Worm (Caenorhabditis elegans) whole organism, L3 larva: ENCODE measurements around the gene C49G7.10.

Experiments
- R02D3.7 ChIP-seq: fragments of 150-350 bp; optimal IDR thresholded peaks from 2 replicates; lab custom pipeline; 2014; ENCODE audit warnings: missing biosample characterization, missing genetic modification characterization
- ZK546.5 ChIP-seq: sonication (generic microtip); optimal IDR thresholded peaks from 2 replicates; lab custom pipeline; 2017; ENCODE audit warnings: missing biosample characterization, missing genetic modification characterization
- ama-1 ChIP-seq: fragments of 150-350 bp; optimal IDR thresholded peaks from 2 replicates; lab custom pipeline; 2018
- ceh-16 ChIP-seq: sonication (generic microtip); optimal IDR thresholded peaks from 2 replicates; lab custom pipeline; 2017; ENCODE audit warnings: missing biosample characterization, missing genetic modification characterization
- ceh-28 ChIP-seq: fragments of 150-350 bp; optimal IDR thresholded peaks from 2 replicates; lab custom pipeline; 2014; ENCODE audit warnings: missing biosample characterization, missing genetic modification reagents, missing genetic modification characterization
- ceh-82 ChIP-seq: fragments of 150-350 bp; optimal IDR thresholded peaks from 2 replicates; lab custom pipeline; 2014; ENCODE audit warnings: missing biosample characterization, missing genetic modification characterization
- daf-12 ChIP-seq: fragments of 150-350 bp; optimal IDR thresholded peaks from 2 replicates; lab custom pipeline; 2014; ENCODE audit warnings: missing biosample characterization, missing genetic modification reagents, missing genetic modification characterization
- egl-27 ChIP-seq: sonication (generic microtip); optimal IDR thresholded peaks from 4 replicates; lab custom pipeline; 2017; ENCODE audit warnings: missing biosample characterization, missing genetic modification reagents, missing genetic modification characterization
- elt-1 ChIP-seq: fragments of 150-350 bp; optimal IDR thresholded peaks from 2 replicates; lab custom pipeline; 2014; ENCODE audit warnings: missing biosample characterization, missing genetic modification characterization
- elt-2 ChIP-seq: sonication (generic microtip); optimal IDR thresholded peaks from 2 replicates; lab custom pipeline; 2016; ENCODE audit warnings: missing genetic modification reagents, mild to moderate bottlenecking, missing genetic modification characterization, missing compliant biosample characterization
- elt-3 ChIP-seq, 3 experiments: fragments of 150-350 bp in 1 of 3; sonication (generic microtip) in 2 of 3; optimal IDR thresholded peaks; 2 replicates in 2 of 3; 4 replicates in 1 of 3; lab custom pipeline; 2014 to 2017; ENCODE audit warnings: missing biosample characterization in 3 of 3, missing genetic modification characterization in 3 of 3
- fkh-10 ChIP-seq: sonication (generic microtip); optimal IDR thresholded peaks from 2 replicates; lab custom pipeline; 2017; ENCODE audit warnings: missing biosample characterization, missing genetic modification reagents, missing genetic modification characterization
- fkh-2 ChIP-seq: fragments of 150-350 bp; optimal IDR thresholded peaks from 2 replicates; lab custom pipeline; 2014; ENCODE audit warnings: missing biosample characterization, missing genetic modification reagents, missing genetic modification characterization
- lin-15B ChIP-seq: fragments of 150-350 bp; optimal IDR thresholded peaks from 2 replicates; lab custom pipeline; 2014; ENCODE audit warnings: missing biosample characterization, missing genetic modification characterization
- lin-39 ChIP-seq: fragments of 150-350 bp; optimal IDR thresholded peaks from 2 replicates; lab custom pipeline; 2018; ENCODE audit warnings: missing biosample characterization, missing genetic modification reagents, missing genetic modification characterization
- lsy-12 ChIP-seq: sonication (generic microtip); optimal IDR thresholded peaks from 2 replicates; lab custom pipeline; 2016; ENCODE audit warnings: mild to moderate bottlenecking, missing genetic modification characterization, missing compliant biosample characterization
- mml-1 ChIP-seq: fragments of 150-350 bp; sonication (generic microtip); optimal IDR thresholded peaks from 3 replicates; lab custom pipeline; 2014; ENCODE audit warnings: missing biosample characterization, missing genetic modification characterization
- nhr-11 ChIP-seq: fragments of 150-350 bp; optimal IDR thresholded peaks from 2 replicates; lab custom pipeline; 2014; ENCODE audit warnings: missing biosample characterization, missing genetic modification characterization
- nhr-12 ChIP-seq: fragments of 150-350 bp; optimal IDR thresholded peaks from 2 replicates; lab custom pipeline; 2014; ENCODE audit warnings: missing biosample characterization, missing genetic modification characterization
- nhr-23 ChIP-seq: fragments of 150-350 bp; optimal IDR thresholded peaks from 2 replicates; lab custom pipeline; 2014; ENCODE audit warnings: missing biosample characterization, missing genetic modification reagents, missing genetic modification characterization
- nhr-28 ChIP-seq: fragments of 150-350 bp; optimal IDR thresholded peaks from 2 replicates; lab custom pipeline; 2014; ENCODE audit warnings: missing biosample characterization, missing genetic modification characterization
- nhr-43 ChIP-seq: sonication (generic microtip); optimal IDR thresholded peaks from 2 replicates; lab custom pipeline; 2016; ENCODE audit warnings: mild to moderate bottlenecking, missing genetic modification characterization, missing compliant biosample characterization; ENCODE audit not compliant: poor library complexity, severe bottlenecking
- nhr-67 ChIP-seq: fragments of 150-350 bp; optimal IDR thresholded peaks from 2 replicates; lab custom pipeline; 2014; ENCODE audit warnings: missing biosample characterization, missing genetic modification characterization
- nhr-76 ChIP-seq: fragments of 150-350 bp; sonication (generic microtip); optimal IDR thresholded peaks from 5 replicates; lab custom pipeline; 2014; ENCODE audit warnings: missing biosample characterization, missing genetic modification characterization
- pha-4 ChIP-seq: fragments of 150-350 bp; optimal IDR thresholded peaks from 2 replicates; lab custom pipeline; 2014; ENCODE audit warnings: missing biosample characterization, missing genetic modification reagents, missing genetic modification characterization
- sea-2 ChIP-seq: fragments of 150-350 bp; sonication (generic microtip); optimal IDR thresholded peaks from 4 replicates; lab custom pipeline; 2014; ENCODE audit warnings: missing biosample characterization, missing genetic modification reagents, missing genetic modification characterization
- skn-1 ChIP-seq: fragments of 150-350 bp; optimal IDR thresholded peaks from 2 replicates; lab custom pipeline; 2014; ENCODE audit warnings: missing biosample characterization, missing genetic modification characterization
- snpc-4 ChIP-seq: fragments of 150-350 bp; optimal IDR thresholded peaks from 2 replicates; lab custom pipeline; 2014; ENCODE audit warnings: missing biosample characterization, missing genetic modification characterization
- ztf-11 ChIP-seq: fragments of 150-350 bp; optimal IDR thresholded peaks from 2 replicates; lab custom pipeline; 2014; ENCODE audit warnings: missing biosample characterization, missing genetic modification characterization
- ztf-4 ChIP-seq: fragments of 150-350 bp; optimal IDR thresholded peaks from 2 replicates; lab custom pipeline; 2014; ENCODE audit warnings: missing biosample characterization, missing genetic modification characterization

C49G7.10 gene

ce11 chrV:4073455-4073854 lies 31.6 kb upstream of the C49G7.10 start, which contains the start of gene otpl-2:
otpl-2 (plus strand) TSS chrV:4073755.
- TF ChIP-seq ceh-16 (tag; lab: Kevin White, UChicago) (no peak), elt-2 (tag; lab: Kevin White, UChicago) (no peak), lin-39 (tag; lab: Kevin White, UChicago) (no peak), nhr-43 (no peak), ZK546.5 (tag; lab: Kevin White, UChicago) (no peak)

ce11 chrV:4063559-4064164 lies 21.8 kb upstream of the C49G7.10 start:
- TF ChIP-seq lin-15B (tag; lab: Kevin White, UChicago): peak; percentile 4

ce11 chrV:4056203-4056602 lies 14.4 kb upstream of the C49G7.10 start:
- TF ChIP-seq ztf-4 (no peak), snpc-4 (tag; lab: Kevin White, UChicago) (no peak), nhr-12 (no peak), ceh-82 (tag; lab: Kevin White, UChicago) (no peak)

- TF ChIP-seq mml-1 (tag; lab: Kevin White, UChicago) (no peak), ztf-11 (tag; lab: Kevin White, UChicago) (no peak), ceh-82 (tag; lab: Kevin White, UChicago) (no peak), ztf-4 (no peak), nhr-43 (no peak), lsy-12 (tag; lab: Kevin White, UChicago) (no peak), snpc-4 (tag; lab: Kevin White, UChicago) (no peak), skn-1 (tag; lab: Kevin White, UChicago) (no peak)
Measured at ce11 chrV:4055025-4055424, 13.2 kb upstream of the C49G7.10 start, which contains the start of gene djr-1.2. djr-1.2 (minus strand) TSS chrV:4055125.

- TF ChIP-seq fkh-10 (no peak), R02D3.7 (tag; lab: Kevin White, UChicago) (no peak), lin-15B (tag; lab: Kevin White, UChicago) (no peak), daf-12 (tag; lab: Kevin White, UChicago) (no peak), pha-4 (tag; lab: Kevin White, UChicago) (no peak), elt-1 (tag; lab: Kevin White, UChicago) (no peak), nhr-23 (tag; lab: Kevin White, UChicago) (no peak), fkh-2 (tag; lab: Kevin White, UChicago) (no peak), elt-3 (tag; optimal IDR thresholded peaks at IDR 0.05; lab: Kevin White, UChicago) (no peak), nhr-11 (tag; lab: Kevin White, UChicago) (no peak), ama-1 (lab: Kevin White, UChicago) (no peak), lsy-12 (tag; lab: Kevin White, UChicago) (no peak), nhr-43 (no peak), ceh-28 (tag; lab: Kevin White, UChicago) (no peak), nhr-76 (tag; lab: Kevin White, UChicago) (no peak)
- TF ChIP-seq, all 47 proteins: peak for 0
Measured at ce11 chrV:4047541-4047940, 5.7 kb upstream of the C49G7.10 start, which contains the start of gene srh-169. srh-169 (plus strand) TSS chrV:4047841.

- no peak for TF ChIP-seq nhr-28 (tag; lab: Kevin White, UChicago)
Measured at ce11 chrV:4046122-4046521, 4.3 kb upstream of the C49G7.10 start, which contains the start of gene phat-7. phat-7 (plus strand) TSS chrV:4046422.

- no peak for TF ChIP-seq sea-2 (GFP tag; lab: Kevin White, UChicago)
- no peak for TF ChIP-seq fkh-2 (tag; lab: Kevin White, UChicago)
- TF ChIP-seq nhr-67: no peak
- TF ChIP-seq ZK546.5 (tag; lab: Kevin White, UChicago): no peak
- TF ChIP-seq snpc-4 (tag; lab: Kevin White, UChicago): no peak
- no peak for TF ChIP-seq elt-2 (tag; lab: Kevin White, UChicago)
- TF ChIP-seq egl-27 (tag; lab: Kevin White, UChicago): no peak
- no peak for TF ChIP-seq nhr-76 (tag; lab: Kevin White, UChicago)
- TF ChIP-seq lin-39 (tag; lab: Kevin White, UChicago): no peak
- no peak for TF ChIP-seq elt-1 (tag; lab: Kevin White, UChicago)
- no peak for TF ChIP-seq R02D3.7 (tag; lab: Kevin White, UChicago)
Measured at ce11 chrV:4043632-4044031, 1.8 kb upstream of the C49G7.10 start, which contains the start of gene phat-3. phat-3 (plus strand) TSS chrV:4043932.
